Fruit fly (Drosophila melanogaster): ENCODE data around the gene nerfin-2.

The nerfin-2 gene

dm6 chr3R:10070817-10071216 lies at the start of gene nerfin-2:
TSS of gene nerfin-2 (plus strand) at chr3R:10071117.
- TF ChIP-seq CG8301 (tag; optimal IDR thresholded peaks at IDR 0.05) (no peak), D1 (tag; optimal IDR thresholded peaks at IDR 0.05) (no peak), fd96Ca (GFP tag; IDR thresholded peaks at IDR 0.05) (no peak), CG9948 (tag; optimal IDR thresholded peaks at IDR 0.05) (no peak), EcR (GFP tag; optimal IDR thresholded peaks at IDR 0.05) (no peak), CG4496 (GFP tag; IDR thresholded peaks at IDR 0.05) (no peak), gl (tag; optimal IDR thresholded peaks at IDR 0.05) (no peak), CG34367 (tag; optimal IDR thresholded peaks at IDR 0.05) (no peak), CG32121 (GFP tag; IDR thresholded peaks at IDR 0.05) (no peak), Ets98B (GFP tag; IDR thresholded peaks at IDR 0.05) (no peak), Snoo (tag; optimal IDR thresholded peaks at IDR 0.05) (no peak), rn (GFP tag; IDR thresholded peaks at IDR 0.05) (no peak)

dm6 chr3R:10024032-10024712 lies 46.7 kb upstream of the nerfin-2 start:
- TF ChIP-seq fd96Ca (GFP tag; IDR thresholded peaks at IDR 0.05): 0 out of 3 replicates have a peak, but pooled peaks have one; percentile 24
- TF ChIP-seq CG9948 (tag; optimal IDR thresholded peaks at IDR 0.05): no peak

- no peak for TF ChIP-seq CG4496 (GFP tag; IDR thresholded peaks at IDR 0.05)
- no peak for TF ChIP-seq CG12605 (GFP tag; IDR thresholded peaks at IDR 0.05)
- no peak for TF ChIP-seq CG8301 (tag; optimal IDR thresholded peaks at IDR 0.05)
- TF ChIP-seq CG34367 (tag; optimal IDR thresholded peaks at IDR 0.05): no peak
- TF ChIP-seq CG13204 (GFP tag; optimal IDR thresholded peaks at IDR 0.05): no peak
- TF ChIP-seq fd96Ca (GFP tag; IDR thresholded peaks at IDR 0.05): no peak
- no peak for TF ChIP-seq CG8159 (tag; optimal IDR thresholded peaks at IDR 0.05)
- no peak for TF ChIP-seq CG9948 (tag; optimal IDR thresholded peaks at IDR 0.05)
- TF ChIP-seq Snoo (tag; optimal IDR thresholded peaks at IDR 0.05): no peak
- TF ChIP-seq EcR (GFP tag; optimal IDR thresholded peaks at IDR 0.05): no peak
- TF ChIP-seq CG10348 (GFP tag; IDR thresholded peaks at IDR 0.05): no peak
- no peak for TF ChIP-seq CG14655 (GFP tag; optimal IDR thresholded peaks at IDR 0.05)
- TF ChIP-seq gl (tag; optimal IDR thresholded peaks at IDR 0.05): no peak
- no peak for TF ChIP-seq Pif1B (GFP tag; optimal IDR thresholded peaks at IDR 0.05)
- TF ChIP-seq Ets98B (GFP tag; IDR thresholded peaks at IDR 0.05): no peak
- no peak for TF ChIP-seq D1 (tag; optimal IDR thresholded peaks at IDR 0.05)
- no peak for TF ChIP-seq CG15710 (tag; optimal IDR thresholded peaks at IDR 0.05)
- no peak for TF ChIP-seq CG17806 (tag; optimal IDR thresholded peaks at IDR 0.05)
Measured at dm6 chr3R:10025050-10025449, 45.9 kb upstream of the nerfin-2 start, which contains the start of gene CG31407. TSS of gene CG31407 (minus strand) at chr3R:10025150.

- TF ChIP-seq CG15710 (tag; optimal IDR thresholded peaks at IDR 0.05): no peak
- peak; percentile 48 for TF ChIP-seq CG14655 (GFP tag; optimal IDR thresholded peaks at IDR 0.05)
Measured at dm6 chr3R:10028378-10028777, 42.5 kb upstream of the nerfin-2 start.

dm6 chr3R:10031480-10031879 lies 39.4 kb upstream of the nerfin-2 start:
- TF ChIP-seq CG9948 (tag; optimal IDR thresholded peaks at IDR 0.05): no peak
- no peak for TF ChIP-seq CG14655 (GFP tag; optimal IDR thresholded peaks at IDR 0.05)
- TF ChIP-seq CG15710 (tag; optimal IDR thresholded peaks at IDR 0.05): no peak
- TF ChIP-seq CG32121 (GFP tag; IDR thresholded peaks at IDR 0.05): no peak
- TF ChIP-seq CG8301 (tag; optimal IDR thresholded peaks at IDR 0.05): no peak
- TF ChIP-seq Pif1A (GFP tag; optimal IDR thresholded peaks at IDR 0.05): no peak
- no peak for TF ChIP-seq Ets98B (GFP tag; IDR thresholded peaks at IDR 0.05)
- TF ChIP-seq D1 (tag; optimal IDR thresholded peaks at IDR 0.05): no peak
- TF ChIP-seq EcR (GFP tag; optimal IDR thresholded peaks at IDR 0.05): no peak
- TF ChIP-seq CG17806 (tag; optimal IDR thresholded peaks at IDR 0.05): no peak
- TF ChIP-seq CG34367 (tag; optimal IDR thresholded peaks at IDR 0.05): no peak

- TF ChIP-seq CG8159 (tag; optimal IDR thresholded peaks at IDR 0.05) (no peak), gl (tag; optimal IDR thresholded peaks at IDR 0.05) (no peak), CG10348 (GFP tag; IDR thresholded peaks at IDR 0.05) (no peak), CG9948 (tag; optimal IDR thresholded peaks at IDR 0.05) (no peak), CG13204 (GFP tag; optimal IDR thresholded peaks at IDR 0.05) (no peak), Pif1B (GFP tag; optimal IDR thresholded peaks at IDR 0.05) (no peak), CG14655 (GFP tag; optimal IDR thresholded peaks at IDR 0.05) (no peak), CG4496 (GFP tag; IDR thresholded peaks at IDR 0.05) (no peak), rn (GFP tag; IDR thresholded peaks at IDR 0.05) (no peak), CG17806 (tag; optimal IDR thresholded peaks at IDR 0.05) (no peak), Pif1A (GFP tag; optimal IDR thresholded peaks at IDR 0.05) (no peak), Ets98B (GFP tag; IDR thresholded peaks at IDR 0.05) (no peak), EcR (GFP tag; optimal IDR thresholded peaks at IDR 0.05) (no peak), CG12605 (GFP tag; IDR thresholded peaks at IDR 0.05) (no peak), fd96Ca (GFP tag; IDR thresholded peaks at IDR 0.05) (no peak), CG8301 (tag; optimal IDR thresholded peaks at IDR 0.05) (no peak), D1 (tag; optimal IDR thresholded peaks at IDR 0.05) (no peak), Snoo (tag; optimal IDR thresholded peaks at IDR 0.05) (no peak), CG34367 (tag; optimal IDR thresholded peaks at IDR 0.05) (no peak), CG32121 (GFP tag; IDR thresholded peaks at IDR 0.05) (no peak)
Measured at dm6 chr3R:10032951-10033720, 37.8 kb upstream of the nerfin-2 start.

Measured in whole organism, pupa.